Worm (Caenorhabditis elegans): ENCODE measurements around the gene T22D1.18.

T22D1.18 gene

ce11 chrIV:6872958-6873357, 47.0 kb downstream of the T22D1.18 start, which contains the start of gene srx-19:
Gene srx-19, plus strand, starts transcription at chrIV:6873258.
- TF ChIP-seq pes-1 (GFP tag; IDR thresholded peaks at IDR 0.05) (no peak), aly-1 (tag; optimal IDR thresholded peaks at IDR 0.05) (no peak), hnd-1 (tag; optimal IDR thresholded peaks at IDR 0.05) (no peak), ceh-36 (tag; optimal IDR thresholded peaks at IDR 0.05) (no peak), tra-4 (tag; optimal IDR thresholded peaks at IDR 0.05) (no peak), ceh-13 (GFP tag; optimal IDR thresholded peaks at IDR 0.05) (no peak), tbx-11 (GFP tag; IDR thresholded peaks at IDR 0.05) (no peak), B0310.2 (tag; optimal IDR thresholded peaks at IDR 0.05) (no peak), ama-1 (optimal IDR thresholded peaks at IDR 0.05) (no peak), ets-7 (tag; optimal IDR thresholded peaks at IDR 0.05) (no peak), F13C5.2 (tag; optimal IDR thresholded peaks at IDR 0.05) (no peak), scrt-1 (GFP tag; IDR thresholded peaks at IDR 0.05) (no peak), sea-1 (GFP tag; conservative IDR thresholded peaks at IDR 0.05) (no peak), hmbx-1 (tag; optimal IDR thresholded peaks at IDR 0.05) (no peak), tbx-37 (GFP tag; conservative IDR thresholded peaks at IDR 0.05) (no peak), hmg-4 (GFP tag; optimal IDR thresholded peaks at IDR 0.05) (no peak)
